Worm (Caenorhabditis elegans) whole organism, L1 larva: ENCODE measurements around the gene dsl-5.

Experiments
- C16A3.4 ChIP-seq: fragments of 150-350 bp; optimal IDR thresholded peaks from 2 replicates; lab custom pipeline; 2014; ENCODE audit warnings: missing biosample characterization, missing genetic modification characterization
- F16B12.6 ChIP-seq: fragments of 150-350 bp; optimal IDR thresholded peaks from 2 replicates; lab custom pipeline; 2014; ENCODE audit warnings: missing biosample characterization, missing genetic modification characterization
- aha-1 ChIP-seq: fragments of 150-350 bp; optimal IDR thresholded peaks from 2 replicates; lab custom pipeline; 2014; ENCODE audit warnings: missing biosample characterization, missing genetic modification characterization
- alr-1 ChIP-seq: fragments of 200-800 bp; sonication (Bioruptor generic); optimal IDR thresholded peaks from 2 replicates; lab custom pipeline; 2018; ENCODE audit warnings: borderline replicate concordance, mild to moderate bottlenecking, missing genetic modification characterization, missing compliant biosample characterization
- aly-2 ChIP-seq: fragments of 150-350 bp; optimal IDR thresholded peaks from 2 replicates; lab custom pipeline; 2014; ENCODE audit warnings: missing biosample characterization, missing genetic modification characterization
- ceh-8 ChIP-seq: fragments of 200-800 bp; sonication (Bioruptor generic); optimal IDR thresholded peaks from 2 replicates; lab custom pipeline; 2018; ENCODE audit warnings: mild to moderate bottlenecking, missing genetic modification characterization, moderate library complexity, missing compliant biosample characterization
- ceh-82 ChIP-seq, 3 experiments: fragments of 150-350 bp in 1 of 3; sonication (generic microtip) in 2 of 3; optimal IDR thresholded peaks; 2 replicates each; lab custom pipeline; 2014 to 2017; ENCODE audit warnings: missing biosample characterization in 3 of 3, missing genetic modification characterization in 3 of 3
- ceh-88 ChIP-seq: fragments of 200-800 bp; sonication (Bioruptor generic); IDR thresholded peaks from 2 replicates; pipeline ENCODE4 v1.3.6; 2022; ENCODE audit warnings: missing genetic modification characterization, missing compliant biosample characterization
- dpl-1 ChIP-seq, 3 experiments: fragments of 150-350 bp in 2 of 3; sonication (generic microtip) in 1 of 3; optimal IDR thresholded peaks; 2 replicates each; lab custom pipeline; 2014 to 2017; ENCODE audit warnings: missing biosample characterization in 3 of 3, missing genetic modification characterization in 3 of 3, missing genetic modification reagents in 3 of 3
- dsc-1 ChIP-seq: sonication (generic microtip); optimal IDR thresholded peaks from 2 replicates; lab custom pipeline; 2016; ENCODE audit warnings: mild to moderate bottlenecking, missing genetic modification characterization, missing compliant biosample characterization
- egl-13 ChIP-seq: sonication (generic microtip); optimal IDR thresholded peaks from 2 replicates; lab custom pipeline; 2016; ENCODE audit warnings: missing genotype, missing genetic modification reagents, missing genetic modification characterization, missing compliant biosample characterization
- egl-27 ChIP-seq, 2 experiments: fragments of 150-350 bp in 1 of 2; sonication (generic microtip); optimal IDR thresholded peaks; 3 replicates each; lab custom pipeline; 2017 to 2018; ENCODE audit warnings: missing biosample characterization in 2 of 2, missing genetic modification characterization in 2 of 2, missing genetic modification reagents in 2 of 2
- elt-2 ChIP-seq: sonication (generic microtip); optimal IDR thresholded peaks from 2 replicates; lab custom pipeline; 2016; ENCODE audit warnings: missing genetic modification characterization, mild to moderate bottlenecking, inconsistent platforms, missing compliant biosample characterization, missing genetic modification reagents
- elt-3 ChIP-seq, 6 experiments: fragments of 150-350 bp in 1 of 6; sonication (generic microtip); optimal IDR thresholded peaks; 2 replicates each; lab custom pipeline; 2017 to 2018; ENCODE audit warnings: missing biosample characterization in 6 of 6, missing genetic modification characterization in 6 of 6, inconsistent platforms in 1 of 6
- grh-1 ChIP-seq: fragments of 200-800 bp; sonication (Bioruptor generic); IDR thresholded peaks from 2 replicates; pipeline ENCODE4 v1.3.6; 2022; ENCODE audit warnings: missing genetic modification reagents, missing genetic modification characterization, missing compliant biosample characterization
- irx-1 ChIP-seq: sonication (generic microtip); optimal IDR thresholded peaks from 2 replicates; lab custom pipeline; 2016; ENCODE audit warnings: missing genetic modification characterization, missing compliant biosample characterization
- lin-13 ChIP-seq: fragments of 150-350 bp; optimal IDR thresholded peaks from 2 replicates; lab custom pipeline; 2014; ENCODE audit warnings: missing biosample characterization, missing genetic modification reagents, missing genetic modification characterization
- lin-15B ChIP-seq: fragments of 150-350 bp; sonication (generic microtip); optimal IDR thresholded peaks from 3 replicates; lab custom pipeline; 2014; ENCODE audit warnings: missing biosample characterization, missing genetic modification characterization
- lin-35 ChIP-seq, 2 experiments: fragments of 150-350 bp; optimal IDR thresholded peaks; 2 replicates each; lab custom pipeline; 2014; ENCODE audit warnings: missing biosample characterization in 2 of 2, missing genetic modification characterization in 2 of 2, missing genetic modification reagents in 2 of 2
- lin-39 ChIP-seq: fragments of 150-350 bp; optimal IDR thresholded peaks from 2 replicates; lab custom pipeline; 2014; ENCODE audit warnings: missing biosample characterization, missing genetic modification reagents, missing genetic modification characterization
- lir-3 ChIP-seq: sonication (generic microtip); optimal IDR thresholded peaks from 2 replicates; lab custom pipeline; 2016; ENCODE audit warnings: mild to moderate bottlenecking, missing genetic modification characterization, moderate library complexity, missing compliant biosample characterization; ENCODE audit not compliant: poor library complexity
- lsy-2 ChIP-seq, 2 experiments: fragments of 150-350 bp; optimal IDR thresholded peaks; 2 replicates each; lab custom pipeline; 2014; ENCODE audit warnings: missing biosample characterization in 2 of 2, missing genetic modification characterization in 2 of 2
- mab-9 ChIP-seq: fragments of 200-800 bp; sonication (Bioruptor generic); IDR thresholded peaks from 2 replicates; pipeline ENCODE4 v1.3.6; 2022; ENCODE audit warnings: missing genetic modification reagents, missing genetic modification characterization, missing compliant biosample characterization
- mef-2 ChIP-seq: fragments of 150-350 bp; optimal IDR thresholded peaks from 2 replicates; lab custom pipeline; 2014; ENCODE audit warnings: missing biosample characterization, missing genetic modification characterization
- mep-1 ChIP-seq: fragments of 150-350 bp; optimal IDR thresholded peaks from 2 replicates; lab custom pipeline; 2014; ENCODE audit warnings: missing biosample characterization, missing genetic modification characterization
- nhr-11 ChIP-seq: fragments of 150-350 bp; optimal IDR thresholded peaks from 2 replicates; lab custom pipeline; 2014; ENCODE audit warnings: missing biosample characterization, missing genetic modification characterization
- nhr-19 ChIP-seq: fragments of 200-800 bp; sonication (Bioruptor generic); conservative IDR thresholded peaks from 2 replicates; pipeline ENCODE4 v1.3.6; 2022; ENCODE audit warnings: missing genetic modification characterization, missing compliant biosample characterization
- nhr-237 ChIP-seq: fragments of 150-350 bp; optimal IDR thresholded peaks from 2 replicates; lab custom pipeline; 2014; ENCODE audit warnings: missing biosample characterization, missing genetic modification characterization
- nhr-28 ChIP-seq: fragments of 150-350 bp; optimal IDR thresholded peaks from 2 replicates; lab custom pipeline; 2014; ENCODE audit warnings: missing biosample characterization, missing genetic modification characterization
- nhr-47 ChIP-seq: sonication (generic microtip); optimal IDR thresholded peaks from 2 replicates; lab custom pipeline; 2016; ENCODE audit warnings: mild to moderate bottlenecking, missing genetic modification characterization, moderate library complexity, missing compliant biosample characterization
- nhr-71 ChIP-seq: sonication (generic microtip); optimal IDR thresholded peaks from 2 replicates; lab custom pipeline; 2016; ENCODE audit warnings: mild to moderate bottlenecking, missing genetic modification characterization, moderate library complexity, missing compliant biosample characterization
- nhr-76 ChIP-seq: sonication (generic microtip); optimal IDR thresholded peaks from 2 replicates; lab custom pipeline; 2017; ENCODE audit warnings: missing biosample characterization, missing genetic modification characterization
- nhr-77 ChIP-seq: fragments of 150-350 bp; optimal IDR thresholded peaks from 2 replicates; lab custom pipeline; 2014; ENCODE audit warnings: missing biosample characterization, missing genetic modification characterization
- nhr-85 ChIP-seq: sonication (generic microtip); peaks from one replicate; lab custom pipeline; 2016; ENCODE audit warnings: missing genetic modification characterization, inconsistent platforms, missing compliant biosample characterization
- nhr-90 ChIP-seq: sonication (generic microtip); optimal IDR thresholded peaks from 2 replicates; lab custom pipeline; 2016; ENCODE audit warnings: mild to moderate bottlenecking, missing genetic modification characterization, missing compliant biosample characterization; ENCODE audit not compliant: poor library complexity
- pag-3 ChIP-seq: sonication (generic microtip); optimal IDR thresholded peaks from 2 replicates; lab custom pipeline; 2017; ENCODE audit warnings: missing genetic modification characterization, mild to moderate bottlenecking, missing compliant biosample characterization, antibody characterized with exemption, borderline replicate concordance; ENCODE audit not compliant: insufficient read depth
- pax-3 ChIP-seq: fragments of 200-800 bp; sonication (Bioruptor generic); optimal IDR thresholded peaks from 2 replicates; lab custom pipeline; 2018; ENCODE audit warnings: mild to moderate bottlenecking, missing genetic modification characterization, moderate library complexity, missing compliant biosample characterization
- pqm-1 ChIP-seq: sonication (generic microtip); optimal IDR thresholded peaks from 3 replicates; lab custom pipeline; 2017; ENCODE audit warnings: missing biosample characterization, missing genetic modification characterization
- skn-1 ChIP-seq: fragments of 150-350 bp; optimal IDR thresholded peaks from 2 replicates; lab custom pipeline; 2014; ENCODE audit warnings: missing biosample characterization, missing genetic modification characterization
- snpc-4 ChIP-seq: fragments of 150-350 bp; optimal IDR thresholded peaks from 2 replicates; lab custom pipeline; 2014; ENCODE audit warnings: missing biosample characterization, missing genetic modification characterization
- sox-4 ChIP-seq: sonication (generic microtip); optimal IDR thresholded peaks from 2 replicates; lab custom pipeline; 2016; ENCODE audit warnings: missing genetic modification characterization, missing compliant biosample characterization
- sptf-1 ChIP-seq: fragments of 150-350 bp; optimal IDR thresholded peaks from 2 replicates; lab custom pipeline; 2014; ENCODE audit warnings: missing biosample characterization, missing genetic modification characterization
- sup-37 ChIP-seq: fragments of 200-800 bp; sonication (Bioruptor generic); optimal IDR thresholded peaks from 2 replicates; lab custom pipeline; 2018; ENCODE audit warnings: mild to moderate bottlenecking, missing genetic modification characterization, missing compliant biosample characterization
- tbx-2 ChIP-seq: sonication (generic microtip); optimal IDR thresholded peaks from 2 replicates; lab custom pipeline; 2016; ENCODE audit warnings: missing genetic modification characterization, missing compliant biosample characterization
- tlp-1 ChIP-seq: fragments of 150-350 bp; optimal IDR thresholded peaks from 2 replicates; lab custom pipeline; 2014; ENCODE audit warnings: missing biosample characterization, missing genetic modification characterization
- unc-130 ChIP-seq: fragments of 150-350 bp; optimal IDR thresholded peaks from 2 replicates; lab custom pipeline; 2017; ENCODE audit warnings: missing biosample characterization, missing genetic modification characterization, inconsistent platforms
- unc-30 ChIP-seq: sonication (generic microtip); optimal IDR thresholded peaks from 2 replicates; lab custom pipeline; 2017; ENCODE audit warnings: missing biosample characterization, missing genetic modification characterization
- unc-62 ChIP-seq: fragments of 150-350 bp; optimal IDR thresholded peaks from 2 replicates; lab custom pipeline; 2014; ENCODE audit warnings: missing biosample characterization, missing genetic modification reagents, missing genetic modification characterization
- vab-15 ChIP-seq: sonication (generic microtip); optimal IDR thresholded peaks from 2 replicates; lab custom pipeline; 2017; ENCODE audit warnings: missing genotype, mild to moderate bottlenecking, missing genetic modification characterization, missing compliant biosample characterization
- xbp-1 ChIP-seq: sonication (generic microtip); optimal IDR thresholded peaks from 2 replicates; lab custom pipeline; 2016; ENCODE audit warnings: missing genetic modification characterization, missing compliant biosample characterization
- zip-4 ChIP-seq: fragments of 200-800 bp; sonication (Bioruptor generic); optimal IDR thresholded peaks from 2 replicates; lab custom pipeline; 2018; ENCODE audit warnings: mild to moderate bottlenecking, missing genetic modification characterization, moderate library complexity, missing compliant biosample characterization
- ztf-4 ChIP-seq: fragments of 150-350 bp; optimal IDR thresholded peaks from 2 replicates; lab custom pipeline; 2014; ENCODE audit warnings: missing biosample characterization, missing genetic modification characterization

Gene dsl-5

ce11 chrIV:11601721-11602405 lies 18.9 kb downstream of the dsl-5 start (continued):
- TF ChIP-seq ceh-8 (no peak), F16B12.6 (tag; lab: Kevin White, UChicago) (peak; percentile 22), nhr-28 (tag; lab: Kevin White, UChicago) (no peak), nhr-76 (tag; lab: Kevin White, UChicago) (no peak), unc-62 (GFP tag; lab: Kevin White, UChicago) (no peak), C16A3.4 (peak; percentile 81), egl-13 (peak; percentile 11), aly-2 (tag; lab: Kevin White, UChicago) (peak; percentile 3), elt-3 (tag; optimal IDR thresholded peaks at IDR 0.05; lab: Kevin White, UChicago) (peak in 1 of 6 experiments; percentile 52), tbx-2 (tag; lab: Kevin White, UChicago) (peak; percentile 72), nhr-71 (peak; percentile 82), dsc-1 (tag; lab: Kevin White, UChicago) (peak; percentile 46), sptf-1 (tag; lab: Kevin White, UChicago) (no peak), elt-2 (tag; lab: Kevin White, UChicago) (no peak), nhr-19 (GFP tag; lab: Robert Waterston, UW) (peak; percentile 72), pqm-1 (tag; lab: Kevin White, UChicago) (no peak), grh-1 (peak; percentile 48), unc-130 (peak; percentile 56), pag-3 (tag; lab: Kevin White, UChicago) (no peak), mab-9 (GFP tag; lab: Robert Waterston, UW) (no peak), lin-35 (GFP tag; optimal IDR thresholded peaks at IDR 0.05; lab: Kevin White, UChicago) (peak; percentile 78 to 84), nhr-85 (peak; percentile 92), nhr-237 (tag; lab: Kevin White, UChicago) (peak; percentile 12), lin-39 (tag; lab: Kevin White, UChicago) (peak; percentile 34), ceh-88 (GFP tag; lab: Robert Waterston, UW) (no peak), ztf-4 (no peak), ceh-82 (tag; optimal IDR thresholded peaks at IDR 0.05; lab: Kevin White, UChicago) (peak; percentile 24 to 86 (median 63)), snpc-4 (tag; lab: Kevin White, UChicago) (peak; percentile 52), skn-1 (tag; lab: Kevin White, UChicago) (peak; percentile 77), nhr-77 (peak; percentile 31), irx-1 (tag; lab: Kevin White, UChicago) (peak; percentile 57), lin-13 (GFP tag; lab: Kevin White, UChicago) (peak; percentile 60), unc-30 (tag; lab: Kevin White, UChicago) (no peak), dpl-1 (GFP tag; optimal IDR thresholded peaks at IDR 0.05; lab: Kevin White, UChicago) (peak; percentile 57 to 72 (median 66)), lin-15B (tag; lab: Kevin White, UChicago) (peak; percentile 28), vab-15 (no peak), aha-1 (no peak), mef-2 (peak; percentile 6), sox-4 (tag; lab: Kevin White, UChicago) (no peak), tlp-1 (tag; lab: Kevin White, UChicago) (no peak), zip-4 (GFP tag; lab: Kevin White, UChicago) (no peak), lir-3 (no peak), nhr-47 (tag; lab: Kevin White, UChicago) (peak; percentile 81), alr-1 (tag; lab: Kevin White, UChicago) (no peak), nhr-11 (tag; lab: Kevin White, UChicago) (no peak), nhr-90 (peak; percentile 54), mep-1 (tag; lab: Kevin White, UChicago) (peak; percentile 63), xbp-1 (tag; lab: Kevin White, UChicago) (peak; percentile 67), pax-3 (tag; lab: Kevin White, UChicago) (no peak), sup-37 (GFP tag; lab: Kevin White, UChicago) (no peak), egl-27 (tag; optimal IDR thresholded peaks at IDR 0.05; lab: Kevin White, UChicago) (no peak), lsy-2 (tag; optimal IDR thresholded peaks at IDR 0.05; lab: Kevin White, UChicago) (peak; percentile 79 to 97)
